Worm (Caenorhabditis elegans): ENCODE data around the gene cct-2.

cct-2 gene

ce11 chrII:8911929-8912328, 15.6 kb upstream of the cct-2 start, which contains the start of gene B0457.4 (continued):
- no peak for TF ChIP-seq T07F8.4 (tag; optimal IDR thresholded peaks at IDR 0.05)

ce11 chrII:8912523-8913017, 15.0 kb upstream of the cct-2 start:
- TF ChIP-seq F10E7.11 (tag; optimal IDR thresholded peaks at IDR 0.05): no peak
- TF ChIP-seq ceh-58 (GFP tag; IDR thresholded peaks at IDR 0.05): no peak
- no peak for TF ChIP-seq sptf-2 (GFP tag; optimal IDR thresholded peaks at IDR 0.05)

- TF ChIP-seq mcd-1 (GFP tag; IDR thresholded peaks at IDR 0.05): no peak
- peak; percentile 49 for TF ChIP-seq nhr-80 (tag; optimal IDR thresholded peaks at IDR 0.05)
Measured at ce11 chrII:8914654-8915053, 12.9 kb upstream of the cct-2 start.

ce11 chrII:8916656-8917055, 10.9 kb upstream of the cct-2 start:
- no peak for TF ChIP-seq ZK185.1 (tag; optimal IDR thresholded peaks at IDR 0.05; ENCODE audit: poor library complexity, severe bottlenecking)
- no peak for TF ChIP-seq ceh-91 (GFP tag; IDR thresholded peaks at IDR 0.05)
- no peak for TF ChIP-seq dox-1 (GFP tag; IDR thresholded peaks at IDR 0.05)
- TF ChIP-seq ceh-79 (tag; optimal IDR thresholded peaks at IDR 0.05): no peak

- TF ChIP-seq F57A8.1 (GFP tag; optimal IDR thresholded peaks at IDR 0.05): no peak
- TF ChIP-seq F33H1.4 (GFP tag; IDR thresholded peaks at IDR 0.05): no peak
- TF ChIP-seq repo-1 (tag; optimal IDR thresholded peaks at IDR 0.05): no peak
- TF ChIP-seq ztf-28 (GFP tag; IDR thresholded peaks at IDR 0.05): no peak
- no peak for TF ChIP-seq aptf-3 (GFP tag; IDR thresholded peaks at IDR 0.05)
- no peak for TF ChIP-seq let-526 (GFP tag; IDR thresholded peaks at IDR 0.05)
- no peak for TF ChIP-seq F22D6.2 (tag; optimal IDR thresholded peaks at IDR 0.05)
Measured at ce11 chrII:8917339-8917738, 10.2 kb upstream of the cct-2 start.

- no peak for TF ChIP-seq ceh-40 (GFP tag; IDR thresholded peaks at IDR 0.05)
- no peak for TF ChIP-seq K12H6.12 (tag; optimal IDR thresholded peaks at IDR 0.05)
- TF ChIP-seq cebp-1 (GFP tag; IDR thresholded peaks at IDR 0.05): no peak
- TF ChIP-seq cebp-1 (tag; optimal IDR thresholded peaks at IDR 0.05): peak; percentile 75
Measured at ce11 chrII:8920315-8920714, 7.2 kb upstream of the cct-2 start.

ce11 chrII:8920955-8921354, 6.6 kb upstream of the cct-2 start:
- TF ChIP-seq ztf-18 (tag; optimal IDR thresholded peaks at IDR 0.05): no peak
- TF ChIP-seq snpc-1.3 (tag; optimal IDR thresholded peaks at IDR 0.05; ENCODE audit: insufficient read depth): no peak
- no peak for TF ChIP-seq F52B5.7 (tag; optimal IDR thresholded peaks at IDR 0.05)
- TF ChIP-seq cebp-2 (GFP tag; IDR thresholded peaks at IDR 0.05): no peak

ce11 chrII:8921456-8921855, 6.1 kb upstream of the cct-2 start:
- no peak for TF ChIP-seq F39B2.1 (GFP tag; IDR thresholded peaks at IDR 0.05)
- TF ChIP-seq cebp-1 (GFP tag; IDR thresholded peaks at IDR 0.05): no peak
- TF ChIP-seq cebp-1 (tag; optimal IDR thresholded peaks at IDR 0.05): peak; percentile 80

- TF ChIP-seq Y53F4B.3 (GFP tag; IDR thresholded peaks at IDR 0.05): no peak
- no peak for TF ChIP-seq T26A5.8 (tag; optimal IDR thresholded peaks at IDR 0.05)
- TF ChIP-seq pbrm-1 (GFP tag; IDR thresholded peaks at IDR 0.05): no peak
- TF ChIP-seq Y79H2A.3 (GFP tag; conservative IDR thresholded peaks at IDR 0.05): no peak
- peak; percentile 67 for TF ChIP-seq nhr-80 (tag; optimal IDR thresholded peaks at IDR 0.05)
- no peak for TF ChIP-seq tbp1 (GFP tag; optimal IDR thresholded peaks at IDR 0.05)
- no peak for TF ChIP-seq madf-10 (tag; optimal IDR thresholded peaks at IDR 0.05)
Measured at ce11 chrII:8922140-8922539, 5.4 kb upstream of the cct-2 start, which contains the start of gene B0457.6. Gene B0457.6, plus strand, starts transcription at chrII:8922423.
